Fruit fly (Drosophila melanogaster) whole organism, embryonic: ENCODE results near the gene LPCAT.
A peak's percentile ranks its signal among the peaks of the same experiment; 100 is the strongest.

ENCODE experiments used
- ATbp ChIP-seq: fragments of 200-800 bp; sonication (Bioruptor generic); optimal IDR thresholded peaks from 2 replicates; lab custom pipeline; 2017; ENCODE audit warnings: missing biosample characterization, mild to moderate bottlenecking, missing genetic modification characterization, missing genetic modification reagents
- CG10366 ChIP-seq: fragments of 200-800 bp; sonication (Bioruptor generic); IDR thresholded peaks from 2 replicates; pipeline ENCODE4 v1.3.6; 2022; ENCODE audit warnings: missing biosample characterization, missing genetic modification characterization
- CG10462 ChIP-seq: fragments of 200-800 bp; sonication (Bioruptor generic); optimal IDR thresholded peaks from 2 replicates; lab custom pipeline; 2016; ENCODE audit warnings: missing biosample characterization, missing genetic modification characterization
- CG11504 ChIP-seq: fragments of 200-800 bp; sonication (Bioruptor generic); optimal IDR thresholded peaks from 3 replicates; lab custom pipeline; 2019; ENCODE audit warnings: missing biosample characterization, mild to moderate bottlenecking, missing genetic modification characterization, moderate library complexity
- CG12744 ChIP-seq: fragments of 200-800 bp; sonication (Bioruptor generic); optimal IDR thresholded peaks from 2 replicates; lab custom pipeline; 2016; ENCODE audit warnings: missing biosample characterization, missing genetic modification characterization
- CG13894 ChIP-seq: fragments of 200-800 bp; sonication (Bioruptor generic); optimal IDR thresholded peaks from 3 replicates; lab custom pipeline; 2018; ENCODE audit warnings: missing biosample characterization, mild to moderate bottlenecking, missing genetic modification characterization, moderate library complexity
- CG15696 ChIP-seq: fragments of 200-800 bp; sonication (Bioruptor generic); optimal IDR thresholded peaks from 2 replicates; lab custom pipeline; 2019; ENCODE audit warnings: missing biosample characterization, mild to moderate bottlenecking, missing genetic modification characterization, moderate library complexity
- CG1647 ChIP-seq: fragments of 200-800 bp; sonication (Bioruptor generic); optimal IDR thresholded peaks from 3 replicates; lab custom pipeline; 2016; ENCODE audit warnings: missing biosample characterization, missing genetic modification characterization
- CG16779 ChIP-seq: fragments of 200-800 bp; sonication (Bioruptor generic); IDR thresholded peaks from 2 replicates; pipeline ENCODE4 v1.3.6; 2022; ENCODE audit warnings: missing biosample characterization, missing genetic modification characterization
- CG1832 ChIP-seq: fragments of 200-800 bp; sonication (Bioruptor generic); optimal IDR thresholded peaks from 2 replicates; lab custom pipeline; 2017; ENCODE audit warnings: missing biosample characterization, mild to moderate bottlenecking, missing genetic modification characterization, inconsistent platforms
- CG2129 ChIP-seq: fragments of 200-800 bp; sonication (Bioruptor generic); IDR thresholded peaks from 2 replicates; pipeline ENCODE4 v1.3.6; 2022; ENCODE audit warnings: missing biosample characterization, missing genetic modification characterization; ENCODE audit not compliant: partially characterized antibody
- CG30020 ChIP-seq: fragments of 200-800 bp; optimal IDR thresholded peaks from 2 replicates; lab custom pipeline; 2019; ENCODE audit warnings: missing biosample characterization, mild to moderate bottlenecking, missing genetic modification characterization, moderate library complexity
- CG3281 ChIP-seq: fragments of 200-800 bp; sonication (Bioruptor generic); optimal IDR thresholded peaks from 3 replicates; lab custom pipeline; 2017; ENCODE audit warnings: missing biosample characterization, mild to moderate bottlenecking, missing genetic modification characterization
- CG33557 ChIP-seq: fragments of 200-800 bp; sonication (Bioruptor generic); optimal IDR thresholded peaks from 2 replicates; lab custom pipeline; 2019; ENCODE audit warnings: missing biosample characterization, mild to moderate bottlenecking, missing genetic modification characterization, moderate library complexity
- CG34376 ChIP-seq: fragments of 200-800 bp; sonication (Bioruptor generic); optimal IDR thresholded peaks from 2 replicates; lab custom pipeline; 2018; ENCODE audit warnings: missing biosample characterization, mild to moderate bottlenecking, missing genetic modification characterization
- CG43689 ChIP-seq: fragments of 200-800 bp; sonication (Bioruptor generic); IDR thresholded peaks from 2 replicates; pipeline ENCODE4 v1.3.6; 2022; ENCODE audit warnings: missing biosample characterization, missing genetic modification characterization
- Dad ChIP-seq: fragments of 200-800 bp; sonication (Bioruptor generic); optimal IDR thresholded peaks from 3 replicates; lab custom pipeline; 2016; ENCODE audit warnings: missing biosample characterization, missing genetic modification characterization
- Dfd ChIP-seq, 2 experiments: fragments of >200 bp; optimal IDR thresholded peaks; 2 replicates each; lab custom pipeline; 2017; ENCODE audit warnings: missing biosample characterization in 2 of 2, missing genetic modification characterization in 2 of 2
- Doc3 ChIP-seq: fragments of 200-800 bp; sonication (Bioruptor generic); IDR thresholded peaks from 3 replicates; pipeline ENCODE4 v1.3.6; 2022; ENCODE audit warnings: missing biosample characterization, missing genetic modification characterization; ENCODE audit not compliant: partially characterized antibody
- H15 ChIP-seq: fragments of 200-800 bp; sonication (Bioruptor generic); IDR thresholded peaks from 3 replicates; pipeline ENCODE4 v1.3.6; 2022; ENCODE audit warnings: missing biosample characterization, missing genetic modification characterization
- Hey ChIP-seq: fragments of 200-800 bp; sonication (Bioruptor generic); optimal IDR thresholded peaks from 3 replicates; lab custom pipeline; 2018; ENCODE audit warnings: missing biosample characterization, mild to moderate bottlenecking, missing genetic modification characterization
- Kr ChIP-seq: fragments of 200-800 bp; sonication (Bioruptor generic); optimal IDR thresholded peaks from 2 replicates; lab custom pipeline; 2017; ENCODE audit warnings: missing biosample characterization, mild to moderate bottlenecking, missing genetic modification characterization
- Max ChIP-seq: fragments of 200-800 bp; sonication (Bioruptor generic); optimal IDR thresholded peaks from 2 replicates; lab custom pipeline; 2016; ENCODE audit warnings: missing biosample characterization, mild to moderate bottlenecking, missing genetic modification characterization
- Nf-YA ChIP-seq: fragments of 200-800 bp; sonication (Bioruptor generic); IDR thresholded peaks from 2 replicates; pipeline ENCODE4 v1.3.6; 2022; ENCODE audit warnings: missing biosample characterization, missing genetic modification characterization
- Six4 ChIP-seq: fragments of 200-800 bp; sonication (Bioruptor generic); optimal IDR thresholded peaks from 2 replicates; lab custom pipeline; 2016; ENCODE audit warnings: missing biosample characterization, missing genetic modification characterization
- Tbp ChIP-seq: fragments of >200 bp; optimal IDR thresholded peaks from 2 replicates; lab custom pipeline; 2018; ENCODE audit warnings: missing biosample characterization, missing genetic modification characterization
- bcd ChIP-seq: fragments of 200-800 bp; sonication (Bioruptor generic); optimal IDR thresholded peaks from 2 replicates; lab custom pipeline; 2017; ENCODE audit warnings: missing biosample characterization, mild to moderate bottlenecking, missing genetic modification characterization
- br ChIP-seq: fragments of >200 bp; optimal IDR thresholded peaks from 2 replicates; lab custom pipeline; 2017
- ci ChIP-seq: fragments of 200-800 bp; sonication (Bioruptor generic); IDR thresholded peaks from 3 replicates; pipeline ENCODE4 v1.3.6; 2022; ENCODE audit warnings: missing biosample characterization, missing genetic modification characterization
- crol ChIP-seq: fragments of 200-800 bp; sonication (Bioruptor generic); IDR thresholded peaks from 2 replicates; pipeline ENCODE4 v1.3.6; 2022; ENCODE audit warnings: missing biosample characterization, missing genetic modification characterization
- crp ChIP-seq, 2 experiments: fragments of 200-800 bp; sonication (Bioruptor generic); optimal IDR thresholded peaks; 2 replicates in 1 of 2; 3 replicates in 1 of 2; lab custom pipeline; 2017; ENCODE audit warnings: missing biosample characterization in 2 of 2, missing genetic modification characterization in 2 of 2, mild to moderate bottlenecking in 1 of 2, moderate library complexity in 1 of 2
- eve ChIP-seq, 2 experiments: fragments of >200 bp; optimal IDR thresholded peaks; 2 replicates each; lab custom pipeline; 2017; ENCODE audit warnings: missing biosample characterization in 2 of 2, missing genetic modification characterization in 2 of 2
- fd102C ChIP-seq: fragments of 200-800 bp; sonication (Bioruptor generic); optimal IDR thresholded peaks from 2 replicates; lab custom pipeline; 2018; ENCODE audit warnings: missing biosample characterization, mild to moderate bottlenecking, missing genetic modification characterization, moderate library complexity
- fd3F ChIP-seq: fragments of 200-800 bp; sonication (Bioruptor generic); optimal IDR thresholded peaks from 2 replicates; lab custom pipeline; 2018; ENCODE audit warnings: missing biosample characterization, mild to moderate bottlenecking, missing genetic modification characterization, moderate library complexity
- insv ChIP-seq, 2 experiments: fragments of 200-800 bp; sonication (Bioruptor generic); optimal IDR thresholded peaks; 3 replicates each; lab custom pipeline; 2016 to 2018; ENCODE audit warnings: missing biosample characterization in 2 of 2, missing genetic modification characterization in 2 of 2
- jing ChIP-seq: fragments of 200-800 bp; sonication (Bioruptor generic); optimal IDR thresholded peaks from 2 replicates; lab custom pipeline; 2018; ENCODE audit warnings: missing biosample characterization, mild to moderate bottlenecking, missing genetic modification characterization
- kah ChIP-seq: fragments of 200-800 bp; sonication (Bioruptor generic); optimal IDR thresholded peaks from 2 replicates; lab custom pipeline; 2018; ENCODE audit warnings: missing biosample characterization, mild to moderate bottlenecking, missing genetic modification characterization
- lilli ChIP-seq: fragments of 200-800 bp; sonication (Bioruptor generic); optimal IDR thresholded peaks from 3 replicates; lab custom pipeline; 2016; ENCODE audit warnings: missing biosample characterization, missing genetic modification characterization
- mirr ChIP-seq: fragments of 200-800 bp; sonication (Bioruptor generic); optimal IDR thresholded peaks from 3 replicates; lab custom pipeline; 2018; ENCODE audit warnings: missing biosample characterization, mild to moderate bottlenecking, missing genetic modification characterization
- odd ChIP-seq: fragments of 200-800 bp; sonication (Bioruptor generic); optimal IDR thresholded peaks from 2 replicates; lab custom pipeline; 2017; ENCODE audit warnings: missing biosample characterization, mild to moderate bottlenecking, missing genetic modification characterization
- onecut ChIP-seq: fragments of 200-800 bp; sonication (Bioruptor generic); IDR thresholded peaks from 2 replicates; pipeline ENCODE4 v1.3.6; 2022; ENCODE audit warnings: missing biosample characterization, missing genetic modification characterization
- otp ChIP-seq: fragments of 200-800 bp; sonication (Bioruptor generic); IDR thresholded peaks from 3 replicates; pipeline ENCODE4, ENCODE4 v1.3.6; 2022; ENCODE audit warnings: missing biosample characterization, missing genetic modification characterization
- prd ChIP-seq, 3 experiments: fragments of >200 bp in 2 of 3; fragments of 200-800 bp in 1 of 3; sonication (Bioruptor generic) in 1 of 3; optimal IDR thresholded peaks in 2 of 3; IDR thresholded peaks in 1 of 3; 2 replicates in 2 of 3; 3 replicates in 1 of 3; pipeline versions ENCODE4 v1.3.6 to Lab custom; 2017 to 2022; ENCODE audit warnings: missing biosample characterization in 1 of 3, missing genetic modification characterization in 1 of 3
- run ChIP-seq: fragments of 200-800 bp; sonication (Bioruptor generic); optimal IDR thresholded peaks from 3 replicates; lab custom pipeline; 2018; ENCODE audit warnings: missing biosample characterization, mild to moderate bottlenecking, missing genetic modification characterization
- sima ChIP-seq: fragments of 200-800 bp; sonication (Bioruptor generic); optimal IDR thresholded peaks from 2 replicates; lab custom pipeline; 2016; ENCODE audit warnings: missing biosample characterization, missing genetic modification characterization
- ssp ChIP-seq: fragments of 200-800 bp; sonication (Bioruptor generic); IDR thresholded peaks from 2 replicates; pipeline ENCODE4 v1.3.6; 2022; ENCODE audit warnings: missing biosample characterization, missing genetic modification characterization
- tap ChIP-seq: fragments of 200-800 bp; optimal IDR thresholded peaks from 3 replicates; lab custom pipeline; 2019; ENCODE audit warnings: missing biosample characterization, mild to moderate bottlenecking, missing genetic modification characterization, moderate library complexity
- trh ChIP-seq: fragments of 200-800 bp; sonication (Bioruptor generic); optimal IDR thresholded peaks from 2 replicates; lab custom pipeline; 2016; ENCODE audit warnings: missing biosample characterization, missing genetic modification characterization
- zfh1 ChIP-seq: fragments of 200-800 bp; sonication (Bioruptor generic); IDR thresholded peaks from 3 replicates; pipeline ENCODE4 v1.3.6; 2022; ENCODE audit warnings: missing biosample characterization, missing genetic modification characterization

The LPCAT gene

dm6 chrX:9553545-9554320 lies 26.1 kb downstream of the LPCAT start (continued):
- peak; percentile 88 for TF ChIP-seq mirr (GFP tag; lab: Kevin White, UChicago)
- peak; percentile 81 for TF ChIP-seq onecut (GFP tag; lab: Robert Waterston, UW)
- peak; percentile 78 for TF ChIP-seq run
- peak; percentile 81 for TF ChIP-seq odd (GFP tag; lab: Kevin White, UChicago)
- TF ChIP-seq trh (GFP tag; lab: Kevin White, UChicago), result peak; percentile 77
- no peak for TF ChIP-seq Dfd (GFP tag; optimal IDR thresholded peaks at IDR 0.05; lab: Kevin White, UChicago)
- 0 out of 3 replicates have a peak, but pooled peaks have one; percentile 38 for TF ChIP-seq otp
- TF ChIP-seq CG34376 (GFP tag; lab: Kevin White, UChicago), result peak; percentile 78
- peak; percentile 87 for TF ChIP-seq CG11504 (tag; lab: Kevin White, UChicago)
- peak; percentile 70 for TF ChIP-seq CG10462 (GFP tag; lab: Kevin White, UChicago)
- no peak for TF ChIP-seq sima (GFP tag; lab: Kevin White, UChicago)
- peak; percentile 82 for TF ChIP-seq CG15696
- TF ChIP-seq fd102C (GFP tag; lab: Kevin White, UChicago), result peak; percentile 52
- peak; percentile 79 for TF ChIP-seq CG10366 (GFP tag; lab: Robert Waterston, UW)
- peak; percentile 82 for TF ChIP-seq fd3F (GFP tag; lab: Kevin White, UChicago)
- no peak for TF ChIP-seq br (lab: Kevin White, UChicago)
- TF ChIP-seq H15 (GFP tag; lab: Robert Waterston, UW), result peak; percentile 82
- peak; percentile 34 for TF ChIP-seq Tbp
- peak; percentile 88 for TF ChIP-seq bcd (GFP tag; lab: Kevin White, UChicago)
- TF ChIP-seq Six4 (GFP tag; lab: Kevin White, UChicago), result peak; percentile 78
- peak; percentile 69 for TF ChIP-seq Dad (GFP tag; lab: Kevin White, UChicago)
- TF ChIP-seq CG1832 (GFP tag; lab: Kevin White, UChicago), result no peak
- peak; percentile 67 for TF ChIP-seq CG1647 (GFP tag; lab: Kevin White, UChicago)
- peak; percentile 74 for TF ChIP-seq jing (GFP tag; lab: Kevin White, UChicago)
- no peak for TF ChIP-seq prd (optimal IDR thresholded peaks at IDR 0.05; lab: Kevin White, UChicago)
- peak; percentile 90 for TF ChIP-seq prd (GFP tag; IDR thresholded peaks at IDR 0.05; lab: Robert Waterston, UW)
- TF ChIP-seq ATbp, result peak; percentile 87
- TF ChIP-seq Kr, result no peak
- TF ChIP-seq Nf-YA (GFP tag; lab: Robert Waterston, UW), result peak; percentile 42
- peak; percentile 48 for TF ChIP-seq Hey (tag; lab: Kevin White, UChicago)
- peak; percentile 81 for TF ChIP-seq kah (GFP tag; lab: Kevin White, UChicago)
- TF ChIP-seq zfh1 (GFP tag; lab: Robert Waterston, UW), result peak; percentile 88
- TF ChIP-seq lilli, result peak; percentile 90
- peak; percentile 63 for TF ChIP-seq CG12744 (GFP tag; lab: Kevin White, UChicago)
- peak; percentile 75 for TF ChIP-seq CG33557 (GFP tag; lab: Kevin White, UChicago)

dm6 chrX:9551179-9551578 lies 28.6 kb downstream of the LPCAT start:
- TF ChIP-seq CG33557 (GFP tag; lab: Kevin White, UChicago) (no peak), CG3281 (GFP tag; lab: Kevin White, UChicago) (no peak), tap (tag; lab: Kevin White, UChicago) (no peak), crol (peak; percentile 59), CG16779 (no peak), CG30020 (no peak), ci (no peak), Doc3 (GFP tag; lab: Robert Waterston, UW) (no peak), crp (GFP tag; optimal IDR thresholded peaks at IDR 0.05; lab: Kevin White, UChicago) (no peak), insv (GFP tag; optimal IDR thresholded peaks at IDR 0.05; lab: Kevin White, UChicago) (no peak), sima (GFP tag; lab: Kevin White, UChicago) (no peak), CG43689 (GFP tag; lab: Robert Waterston, UW) (no peak), eve (GFP tag; optimal IDR thresholded peaks at IDR 0.05; lab: Kevin White, UChicago) (peak in 1 of 2 experiments; percentile 56), CG13894 (tag; lab: Kevin White, UChicago) (no peak), ssp (GFP tag; lab: Robert Waterston, UW) (no peak), Max (GFP tag; lab: Kevin White, UChicago) (no peak), CG2129 (no peak)
